Fruit fly (Drosophila melanogaster) whole organism, wandering third instar larva: Measurements from ENCODE around the gene CG6204.

Experiments used
- Abd-B ChIP-seq: fragments of >200 bp; optimal IDR thresholded peaks from 2 replicates; lab custom pipeline; 2017; ENCODE audit warnings: missing biosample characterization, missing genetic modification characterization
- CG32264 ChIP-seq: fragments of 200-800 bp; sonication (Bioruptor generic); optimal IDR thresholded peaks from 2 replicates; lab custom pipeline; 2016; ENCODE audit warnings: missing biosample characterization, missing genetic modification characterization
- CG9705 ChIP-seq: fragments of 200-800 bp; sonication (Bioruptor generic); optimal IDR thresholded peaks from 2 replicates; lab custom pipeline; 2018; ENCODE audit warnings: missing biosample characterization, mild to moderate bottlenecking, missing genetic modification characterization
- CrebA ChIP-seq: fragments of 200-800 bp; sonication (Bioruptor generic); optimal IDR thresholded peaks from 2 replicates; lab custom pipeline; 2016; ENCODE audit warnings: missing biosample characterization, mild to moderate bottlenecking, missing genetic modification characterization, borderline replicate concordance
- Dfd ChIP-seq: fragments of >200 bp; optimal IDR thresholded peaks from 2 replicates; lab custom pipeline; 2017; ENCODE audit warnings: missing biosample characterization, missing genetic modification characterization
- Dif ChIP-seq: fragments of 200-275, 200-300 bp; sonication (Bioruptor generic); optimal IDR thresholded peaks from 2 replicates; lab custom pipeline; 2018; ENCODE audit warnings: missing biosample characterization, missing genetic modification characterization; ENCODE audit not compliant: partially characterized antibody
- GATAd ChIP-seq: sonication (Bioruptor generic); optimal IDR thresholded peaks from 2 replicates; lab custom pipeline; 2016; ENCODE audit warnings: missing biosample characterization, missing genetic modification characterization
- HLH106 ChIP-seq: fragments of 200-800 bp; optimal IDR thresholded peaks from 3 replicates; lab custom pipeline; 2019; ENCODE audit warnings: missing biosample characterization, mild to moderate bottlenecking, missing genetic modification characterization, moderate library complexity
- Hnf4 ChIP-seq: fragments of 200-800 bp; sonication (Bioruptor generic); optimal IDR thresholded peaks from 2 replicates; lab custom pipeline; 2016; ENCODE audit warnings: missing biosample characterization, mild to moderate bottlenecking, missing genetic modification characterization
- Hr78 ChIP-seq: fragments of >200 bp; optimal IDR thresholded peaks from 2 replicates; lab custom pipeline; 2017; ENCODE audit warnings: missing biosample characterization, missing genetic modification characterization
- Hr83 ChIP-seq: fragments of 200-300 bp; sonication (Bioruptor generic); optimal IDR thresholded peaks from 2 replicates; lab custom pipeline; 2016; ENCODE audit warnings: missing biosample characterization, mild to moderate bottlenecking, missing genetic modification characterization, moderate library complexity; ENCODE audit not compliant: poor library complexity, severe bottlenecking
- Jra ChIP-seq: sonication (Bioruptor generic); optimal IDR thresholded peaks from 2 replicates; lab custom pipeline; 2016; ENCODE audit warnings: missing biosample characterization, missing genetic modification characterization
- Mio ChIP-seq: sonication (Bioruptor generic); optimal IDR thresholded peaks from 2 replicates; lab custom pipeline; 2016; ENCODE audit warnings: missing biosample characterization, missing genetic modification characterization
- Myc ChIP-seq: fragments of >200 bp; optimal IDR thresholded peaks from 2 replicates; lab custom pipeline; 2017
- N ChIP-seq: fragments of >200 bp; optimal IDR thresholded peaks from 2 replicates; lab custom pipeline; 2018; ENCODE audit warnings: missing biosample characterization, missing external identifiers, missing genetic modification characterization
- OdsH ChIP-seq: fragments of 200-800 bp; sonication (Bioruptor generic); optimal IDR thresholded peaks from 2 replicates; lab custom pipeline; 2016; ENCODE audit warnings: missing biosample characterization, mild to moderate bottlenecking, missing genetic modification characterization
- Rel ChIP-seq, 2 experiments: fragments of 200-800 bp; sonication (Bioruptor generic) in 1 of 2; optimal IDR thresholded peaks; 2 replicates in 1 of 2; 3 replicates in 1 of 2; lab custom pipeline; 2016 to 2019; ENCODE audit warnings: mild to moderate bottlenecking in 2 of 2, missing biosample characterization in 2 of 2, missing genetic modification characterization in 2 of 2, moderate library complexity in 1 of 2
- Sp1 ChIP-seq: fragments of 200-800 bp; sonication (Bioruptor generic); optimal IDR thresholded peaks from 3 replicates; lab custom pipeline; 2019; ENCODE audit warnings: missing biosample characterization, mild to moderate bottlenecking, missing genetic modification characterization, moderate library complexity
- Vsx2 ChIP-seq: fragments of 200-300, 225-300 bp; sonication (Bioruptor generic); optimal IDR thresholded peaks from 2 replicates; lab custom pipeline; 2018; ENCODE audit warnings: missing biosample characterization, missing genetic modification characterization; ENCODE audit not compliant: partially characterized antibody
- br ChIP-seq: fragments of 200-800 bp; sonication (Bioruptor generic); optimal IDR thresholded peaks from 2 replicates; lab custom pipeline; 2016; ENCODE audit warnings: missing biosample characterization, missing genetic modification characterization
- brk ChIP-seq: fragments of 200-800 bp; sonication (Bioruptor generic); optimal IDR thresholded peaks from 2 replicates; lab custom pipeline; 2016; ENCODE audit warnings: missing biosample characterization, mild to moderate bottlenecking, missing genetic modification characterization
- dl ChIP-seq, 2 experiments: fragments of 175-275, 200-275 bp in 1 of 2; fragments of 200-275 bp in 1 of 2; sonication (Bioruptor generic); optimal IDR thresholded peaks; lab custom pipeline; 2018; ENCODE audit warnings: mild to moderate bottlenecking in 2 of 2, missing biosample characterization in 2 of 2, missing genetic modification characterization in 2 of 2, moderate library complexity in 2 of 2; ENCODE audit not compliant: partially characterized antibody in 2 of 2, insufficient read depth in 1 of 2
- dmrt93B ChIP-seq: fragments of 200-800 bp; sonication (Bioruptor generic); optimal IDR thresholded peaks from 2 replicates; lab custom pipeline; 2018; ENCODE audit warnings: missing biosample characterization, mild to moderate bottlenecking, missing genetic modification characterization
- dsf ChIP-seq: sonication (Bioruptor generic); optimal IDR thresholded peaks from 2 replicates; lab custom pipeline; 2016; ENCODE audit warnings: missing biosample characterization, missing genetic modification characterization, borderline replicate concordance
- ey ChIP-seq: fragments of 200-800 bp; sonication (Bioruptor generic); optimal IDR thresholded peaks from 2 replicates; lab custom pipeline; 2016; ENCODE audit warnings: missing biosample characterization, missing genetic modification characterization
- foxo ChIP-seq, 2 experiments: fragments of 200-800 bp; sonication (Bioruptor generic); optimal IDR thresholded peaks; 2 replicates in 1 of 2; 3 replicates in 1 of 2; lab custom pipeline; 2016 to 2017; ENCODE audit warnings: missing biosample characterization in 2 of 2, missing genetic modification characterization in 2 of 2
- fru ChIP-seq: fragments of 200-800 bp; sonication (Bioruptor generic); optimal IDR thresholded peaks from 3 replicates; lab custom pipeline; 2016; ENCODE audit warnings: missing biosample characterization, mild to moderate bottlenecking, missing genetic modification characterization
- h ChIP-seq: fragments of 200-800 bp; sonication (Bioruptor generic); optimal IDR thresholded peaks from 3 replicates; lab custom pipeline; 2016; ENCODE audit warnings: missing biosample characterization, mild to moderate bottlenecking, missing genetic modification characterization
- jim ChIP-seq: fragments of 175-275, 200-325 bp; sonication (Bioruptor generic); optimal IDR thresholded peaks from 2 replicates; lab custom pipeline; 2016; ENCODE audit warnings: missing biosample characterization, mild to moderate bottlenecking, missing genetic modification characterization
- lola ChIP-seq: fragments of >200 bp; optimal IDR thresholded peaks from 2 replicates; lab custom pipeline; 2017; ENCODE audit warnings: missing biosample characterization, missing genetic modification characterization
- pan ChIP-seq: fragments of >200 bp; optimal IDR thresholded peaks from 2 replicates; lab custom pipeline; 2017
- psq ChIP-seq: fragments of 200-800 bp; sonication (Bioruptor generic); optimal IDR thresholded peaks from 3 replicates; lab custom pipeline; 2017; ENCODE audit warnings: missing biosample characterization, mild to moderate bottlenecking, missing genetic modification characterization, moderate library complexity
- rgr ChIP-seq: fragments of 200-800 bp; sonication (Bioruptor generic); optimal IDR thresholded peaks from 3 replicates; lab custom pipeline; 2016; ENCODE audit warnings: missing biosample characterization, mild to moderate bottlenecking, missing genetic modification characterization
- sage ChIP-seq: fragments of 200-800 bp; sonication (Bioruptor generic); optimal IDR thresholded peaks from 2 replicates; lab custom pipeline; 2016; ENCODE audit warnings: missing biosample characterization, mild to moderate bottlenecking, missing genetic modification characterization
- sv ChIP-seq: fragments of 200-800 bp; sonication (Bioruptor generic); optimal IDR thresholded peaks from 3 replicates; lab custom pipeline; 2016; ENCODE audit warnings: missing biosample characterization, missing genetic modification characterization
- tai ChIP-seq: sonication (Bioruptor generic); optimal IDR thresholded peaks from 2 replicates; lab custom pipeline; 2016; ENCODE audit warnings: missing biosample characterization, missing genetic modification characterization
- usp ChIP-seq: fragments of >200 bp; optimal IDR thresholded peaks from 2 replicates; lab custom pipeline; 2017; ENCODE audit warnings: missing biosample characterization, missing genetic modification characterization
- woc ChIP-seq: sonication (Bioruptor generic); optimal IDR thresholded peaks from 2 replicates; lab custom pipeline; 2016; ENCODE audit warnings: missing biosample characterization, mild to moderate bottlenecking, missing genetic modification characterization

Gene CG6204

dm6 chr3R:24186188-24186587 is 7.4 kb upstream of the CG6204 start, which contains the start of gene mora:
TSS of gene mora (plus strand) at chr3R:24186359.
- TF ChIP-seq foxo (GFP tag; optimal IDR thresholded peaks at IDR 0.05; lab: Kevin White, UChicago) = no peak
- TF ChIP-seq HLH106 (tag; lab: Kevin White, UChicago) = no peak
- no peak for TF ChIP-seq psq (GFP tag; lab: Kevin White, UChicago)

- TF ChIP-seq CG9705 (GFP tag; lab: Kevin White, UChicago) = peak; percentile 32
- TF ChIP-seq N = no peak
- TF ChIP-seq CrebA (GFP tag; lab: Kevin White, UChicago) = no peak
- peak; percentile 40 for TF ChIP-seq psq (GFP tag; lab: Kevin White, UChicago)
- TF ChIP-seq Vsx2 (GFP tag; lab: Kevin White, UChicago) = peak; percentile 100
- peak; percentile 19 for TF ChIP-seq Myc (lab: Kevin White, UChicago)
- no peak for TF ChIP-seq Hr83 (GFP tag; lab: Kevin White, UChicago)
- no peak for TF ChIP-seq h (GFP tag; lab: Kevin White, UChicago)
- peak; percentile 10 for TF ChIP-seq sage (GFP tag; lab: Kevin White, UChicago)
- peak; percentile 64 for TF ChIP-seq Jra (GFP tag; lab: Kevin White, UChicago)
- TF ChIP-seq sv (GFP tag; lab: Kevin White, UChicago) = peak; percentile 77
- no peak for TF ChIP-seq Abd-B (GFP tag; lab: Kevin White, UChicago)
- TF ChIP-seq lola = no peak
- no peak for TF ChIP-seq Sp1
- TF ChIP-seq Hr78 (GFP tag; lab: Kevin White, UChicago) = no peak
- TF ChIP-seq woc (GFP tag; lab: Kevin White, UChicago) = peak; percentile 43
- TF ChIP-seq dmrt93B (GFP tag; lab: Kevin White, UChicago) = no peak
- peak; percentile 47 for TF ChIP-seq dsf (GFP tag; lab: Kevin White, UChicago)
- no peak for TF ChIP-seq Hnf4 (GFP tag; lab: Kevin White, UChicago)
- TF ChIP-seq fru (GFP tag; lab: Kevin White, UChicago) = no peak
- peak in 1 of 2 experiments; percentile 79 for TF ChIP-seq foxo (GFP tag; optimal IDR thresholded peaks at IDR 0.05; lab: Kevin White, UChicago)
- peak; percentile 61 for TF ChIP-seq OdsH (GFP tag; lab: Kevin White, UChicago)
- TF ChIP-seq dl (GFP tag; optimal IDR thresholded peaks at IDR 0.05; lab: Kevin White, UChicago; ENCODE audit: insufficient read depth in 1 of 2, partially characterized antibody in 2 of 2) = peak; percentile 73 to 95
- TF ChIP-seq jim (GFP tag; lab: Kevin White, UChicago) = no peak
- TF ChIP-seq Mio (GFP tag; lab: Kevin White, UChicago) = no peak
- TF ChIP-seq rgr (GFP tag; lab: Kevin White, UChicago) = peak; percentile 76
- TF ChIP-seq brk (GFP tag; lab: Kevin White, UChicago) = no peak
- TF ChIP-seq usp (GFP tag; lab: Kevin White, UChicago) = no peak
- peak; percentile 82 for TF ChIP-seq tai (GFP tag; lab: Kevin White, UChicago)
- TF ChIP-seq HLH106 (tag; lab: Kevin White, UChicago) = peak; percentile 67
- no peak for TF ChIP-seq CG32264 (GFP tag; lab: Kevin White, UChicago)
- TF ChIP-seq GATAd = peak; percentile 15
- TF ChIP-seq Rel (GFP tag; optimal IDR thresholded peaks at IDR 0.05; lab: Kevin White, UChicago) = no peak
- TF ChIP-seq Rel (tag; optimal IDR thresholded peaks at IDR 0.05; lab: Kevin White, UChicago) = no peak
- no peak for TF ChIP-seq pan (lab: Kevin White, UChicago)
- TF ChIP-seq Dfd (GFP tag; lab: Kevin White, UChicago) = no peak
- TF ChIP-seq br (GFP tag; lab: Kevin White, UChicago) = peak; percentile 49
- peak; percentile 63 for TF ChIP-seq ey
- peak; percentile 98 for TF ChIP-seq Dif (GFP tag; lab: Kevin White, UChicago)
Measured at dm6 chr3R:24188619-24189018, 5.0 kb upstream of the CG6204 start, which contains the start of gene CG5515. TSS of gene CG5515 (minus strand) at chr3R:24188896.
